Worm (Caenorhabditis elegans) whole organism, L3 larva: ENCODE results near the gene T19H5.4.

Source experiments
- ceh-82 ChIP-seq: fragments of 150-350 bp; optimal IDR thresholded peaks from 2 replicates; lab custom pipeline; 2014; ENCODE audit warnings: missing biosample characterization, missing genetic modification characterization
- ceh-9 ChIP-seq: sonication (generic microtip); optimal IDR thresholded peaks from 2 replicates; lab custom pipeline; 2018; ENCODE audit warnings: missing biosample characterization, missing genetic modification characterization
- egl-27 ChIP-seq: sonication (generic microtip); optimal IDR thresholded peaks from 4 replicates; lab custom pipeline; 2017; ENCODE audit warnings: missing biosample characterization, missing genetic modification reagents, missing genetic modification characterization
- elt-1 ChIP-seq: fragments of 150-350 bp; optimal IDR thresholded peaks from 2 replicates; lab custom pipeline; 2014; ENCODE audit warnings: missing biosample characterization, missing genetic modification characterization
- eor-1 ChIP-seq, 2 experiments: fragments of 150-350 bp; optimal IDR thresholded peaks; 2 replicates each; lab custom pipeline; 2014 to 2018; ENCODE audit warnings: missing biosample characterization in 2 of 2, missing genetic modification characterization in 2 of 2
- fkh-10 ChIP-seq: sonication (generic microtip); optimal IDR thresholded peaks from 2 replicates; lab custom pipeline; 2017; ENCODE audit warnings: missing biosample characterization, missing genetic modification reagents, missing genetic modification characterization
- fkh-2 ChIP-seq: fragments of 150-350 bp; optimal IDR thresholded peaks from 2 replicates; lab custom pipeline; 2014; ENCODE audit warnings: missing biosample characterization, missing genetic modification reagents, missing genetic modification characterization
- fos-1 ChIP-seq: fragments of 150-350 bp; optimal IDR thresholded peaks from 2 replicates; lab custom pipeline; 2014; ENCODE audit warnings: missing biosample characterization, missing genetic modification characterization
- hmg-11 ChIP-seq: sonication (generic microtip); optimal IDR thresholded peaks from 2 replicates; lab custom pipeline; 2016; ENCODE audit warnings: missing genetic modification characterization, missing compliant biosample characterization
- lin-39 ChIP-seq: fragments of 150-350 bp; optimal IDR thresholded peaks from 2 replicates; lab custom pipeline; 2018; ENCODE audit warnings: missing biosample characterization, missing genetic modification reagents, missing genetic modification characterization
- mdl-1 ChIP-seq: fragments of 150-350 bp; optimal IDR thresholded peaks from 2 replicates; lab custom pipeline; 2014; ENCODE audit warnings: missing biosample characterization, missing genetic modification characterization
- mml-1 ChIP-seq: fragments of 150-350 bp; sonication (generic microtip); optimal IDR thresholded peaks from 3 replicates; lab custom pipeline; 2014; ENCODE audit warnings: missing biosample characterization, missing genetic modification characterization
- nfya-1 ChIP-seq: sonication (generic microtip); optimal IDR thresholded peaks from 2 replicates; lab custom pipeline; 2017; ENCODE audit warnings: missing genetic modification characterization, mild to moderate bottlenecking, missing compliant biosample characterization, antibody characterized with exemption, moderate library complexity; ENCODE audit not compliant: insufficient read depth
- nhr-11 ChIP-seq: fragments of 150-350 bp; optimal IDR thresholded peaks from 2 replicates; lab custom pipeline; 2014; ENCODE audit warnings: missing biosample characterization, missing genetic modification characterization
- nhr-23 ChIP-seq: fragments of 150-350 bp; optimal IDR thresholded peaks from 2 replicates; lab custom pipeline; 2014; ENCODE audit warnings: missing biosample characterization, missing genetic modification reagents, missing genetic modification characterization
- nhr-67 ChIP-seq: fragments of 150-350 bp; optimal IDR thresholded peaks from 2 replicates; lab custom pipeline; 2014; ENCODE audit warnings: missing biosample characterization, missing genetic modification characterization
- pqm-1 ChIP-seq: fragments of 150-350 bp; optimal IDR thresholded peaks from 2 replicates; lab custom pipeline; 2017; ENCODE audit warnings: missing biosample characterization, missing genetic modification characterization, inconsistent platforms
- tbx-2 ChIP-seq: sonication (generic microtip); optimal IDR thresholded peaks from 2 replicates; lab custom pipeline; 2016; ENCODE audit warnings: mild to moderate bottlenecking, missing genetic modification characterization, missing compliant biosample characterization
- unc-39 ChIP-seq: sonication (generic microtip); optimal IDR thresholded peaks from 4 replicates; lab custom pipeline; 2017; ENCODE audit warnings: missing biosample characterization, missing genetic modification characterization

The T19H5.4 gene

DNA sequence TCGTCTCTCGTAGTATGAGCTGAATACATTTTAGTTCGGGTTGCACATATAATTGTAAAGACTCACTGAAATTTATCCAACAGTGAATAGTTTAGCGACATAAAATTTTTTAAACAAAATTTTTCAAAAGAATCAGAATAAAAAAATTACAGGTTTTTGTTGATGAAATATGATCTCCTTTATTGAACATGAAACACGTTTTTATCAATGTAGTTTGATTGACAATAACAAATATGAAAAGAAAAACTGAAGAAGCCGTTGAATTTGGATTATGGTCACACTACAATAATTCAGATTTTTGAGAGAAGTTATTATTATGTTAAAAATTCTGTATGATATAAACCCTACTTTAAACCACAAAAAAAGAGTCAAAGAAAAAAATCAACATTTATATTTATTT is 47.1 kb downstream of the T19H5.4 start, which contains the start of gene chil-17:
TSS of gene chil-17 (minus strand) at position 101 of the 400 bp plus-strand sequence.
- no peak for TF ChIP-seq nhr-23 (tag; lab: Kevin White, UChicago)
- TF ChIP-seq nhr-11 (tag; lab: Kevin White, UChicago) = no peak
- no peak for TF ChIP-seq mml-1 (tag; lab: Kevin White, UChicago)
- no peak for TF ChIP-seq egl-27 (tag; lab: Kevin White, UChicago)
- no peak for TF ChIP-seq ceh-82 (tag; lab: Kevin White, UChicago)
- no peak for TF ChIP-seq mdl-1 (tag; lab: Kevin White, UChicago)
- no peak for TF ChIP-seq unc-39 (tag; lab: Kevin White, UChicago)
- TF ChIP-seq, all 47 proteins: peak for 0

DNA sequence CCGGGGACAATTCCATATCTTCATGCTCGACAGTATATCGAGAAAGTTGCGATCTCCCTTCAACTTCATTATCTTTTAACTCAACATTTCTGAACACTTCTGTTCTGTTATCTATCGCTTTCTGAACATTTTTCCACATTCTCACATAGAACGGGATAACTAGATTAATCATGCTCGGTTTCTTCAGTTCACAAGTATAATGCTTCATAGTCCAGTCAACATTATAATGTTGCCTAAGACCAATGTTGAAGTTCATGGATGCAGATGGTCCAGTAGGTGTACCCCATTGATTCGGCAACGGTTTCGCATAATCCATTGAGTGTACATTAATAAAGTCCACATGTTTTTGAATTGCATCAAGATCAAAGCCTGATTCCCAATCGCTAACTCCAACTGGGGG is 48.3 kb downstream of the T19H5.4 start:
- no peak for TF ChIP-seq pqm-1 (tag; lab: Kevin White, UChicago)
- TF ChIP-seq, all 47 proteins: peak for 0

DNA sequence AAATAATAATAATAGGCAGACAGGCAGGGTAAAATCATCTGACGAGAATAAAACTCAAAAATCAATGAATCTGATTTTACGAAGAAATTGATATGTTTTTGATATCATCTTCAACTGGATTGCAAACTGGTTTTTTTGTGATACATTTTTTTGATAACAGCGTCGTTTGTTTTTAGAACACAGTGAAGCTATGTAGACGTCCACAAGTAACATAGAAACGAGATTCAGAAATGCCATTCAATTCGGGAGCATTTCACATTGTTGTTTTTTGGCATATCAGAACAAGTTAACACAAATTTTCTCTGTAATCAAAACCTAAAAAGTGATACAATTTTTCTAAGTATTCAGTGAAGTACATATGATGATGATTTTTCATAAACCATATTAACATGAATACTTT is 49.0 kb downstream of the T19H5.4 start, which contains the start of gene chil-13:
TSS of gene chil-13 (minus strand) at position 101 of the 400 bp plus-strand sequence.
- TF ChIP-seq elt-1 (tag; lab: Kevin White, UChicago) (no peak), mml-1 (tag; lab: Kevin White, UChicago) (no peak), mdl-1 (tag; lab: Kevin White, UChicago) (no peak), lin-39 (no peak), nhr-11 (tag; lab: Kevin White, UChicago) (no peak), fos-1 (tag; lab: Kevin White, UChicago) (no peak), nfya-1 (tag; lab: Kevin White, UChicago) (no peak), egl-27 (tag; lab: Kevin White, UChicago) (no peak), tbx-2 (tag; lab: Kevin White, UChicago) (no peak), eor-1 (tag; optimal IDR thresholded peaks at IDR 0.05; lab: Kevin White, UChicago) (no peak), fkh-2 (tag; lab: Kevin White, UChicago) (no peak), ceh-9 (tag; lab: Kevin White, UChicago) (no peak), nhr-67 (no peak), hmg-11 (tag; lab: Kevin White, UChicago) (no peak), fkh-10 (no peak), unc-39 (tag; lab: Kevin White, UChicago) (no peak)
